Worm (Caenorhabditis elegans): ENCODE measurements around the gene C05D12.2.

DNA sequence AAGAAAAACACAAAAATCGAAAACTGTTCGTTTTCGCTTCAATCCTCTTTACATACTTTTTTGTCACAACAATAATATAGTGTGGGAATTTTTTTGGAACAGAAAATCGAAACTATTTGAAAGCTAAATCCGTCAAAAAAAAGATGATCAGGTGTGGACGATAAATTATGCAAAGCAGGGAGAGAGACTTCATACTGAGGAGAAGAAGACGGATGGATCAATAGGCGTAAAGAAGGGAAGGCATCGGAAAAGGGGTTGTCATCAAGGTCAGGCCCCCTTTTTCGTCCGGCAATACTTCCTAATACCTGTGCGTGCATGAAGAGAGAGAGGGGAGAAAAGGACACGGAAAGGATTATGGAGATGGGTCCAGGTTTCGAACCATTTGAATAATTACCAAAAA lies 17.7 kb upstream of the C05D12.2 start:
- TF ChIP-seq ceh-13 (GFP tag; optimal IDR thresholded peaks at IDR 0.05), result no peak
- no peak for TF ChIP-seq flt-1 (GFP tag; IDR thresholded peaks at IDR 0.05)
- TF ChIP-seq ama-1 (optimal IDR thresholded peaks at IDR 0.05), result no peak
- no peak for TF ChIP-seq sea-1 (GFP tag; conservative IDR thresholded peaks at IDR 0.05)
- TF ChIP-seq pes-1 (GFP tag; IDR thresholded peaks at IDR 0.05), result no peak
- no peak for TF ChIP-seq hnd-1 (tag; optimal IDR thresholded peaks at IDR 0.05)
- no peak for TF ChIP-seq F13C5.2 (tag; optimal IDR thresholded peaks at IDR 0.05)
- TF ChIP-seq aly-1 (tag; optimal IDR thresholded peaks at IDR 0.05), result no peak

Data from whole organism, early embryonic.